Fruit fly (Drosophila melanogaster) whole organism: ENCODE measurements around the gene CG10013.

ENCODE experiments used
- CG8478 ChIP-seq: fragments of >200 bp; optimal IDR thresholded peaks from 2 replicates; lab custom pipeline; 2018; ENCODE audit warnings: inconsistent platforms
- Dll ChIP-seq: fragments of >200 bp; optimal IDR thresholded peaks from 2 replicates; lab custom pipeline; 2017
- EcR ChIP-seq, 2 experiments: fragments of >200 bp; optimal IDR thresholded peaks; 2 replicates each; lab custom pipeline; 2017; ENCODE audit warnings: missing biosample characterization in 2 of 2, missing genetic modification characterization in 2 of 2, missing genetic modification reagents in 2 of 2
- psq ChIP-seq: fragments of >200 bp; optimal IDR thresholded peaks from 2 replicates; lab custom pipeline; 2017
- usp ChIP-seq: fragments of >200 bp; optimal IDR thresholded peaks from 2 replicates; lab custom pipeline; 2017; ENCODE audit warnings: missing biosample characterization, missing genetic modification characterization, mixed read lengths

DNA sequence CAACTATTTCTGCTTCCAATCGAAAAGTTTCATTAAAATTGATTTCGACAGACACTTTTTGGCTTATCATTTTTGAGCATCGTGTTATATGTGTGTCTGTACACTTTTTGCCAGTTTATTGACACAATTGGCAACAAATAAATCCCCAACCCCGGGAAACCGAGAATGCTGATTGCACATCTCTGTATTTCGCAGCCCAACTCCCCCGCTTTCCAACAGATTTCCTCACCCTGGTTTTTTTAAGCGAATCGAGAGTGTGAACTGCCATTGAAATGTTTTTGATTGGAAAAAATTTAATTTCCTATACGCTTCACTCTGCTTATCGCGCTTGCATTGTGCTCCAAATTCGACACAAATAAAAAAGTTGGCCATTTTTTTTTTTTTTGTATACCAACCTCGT lies 3.5 kb downstream of the CG10013 start:
- no peak for TF ChIP-seq CG8478 (lab: Kevin White, UChicago)
- TF ChIP-seq usp (GFP tag; lab: Kevin White, UChicago), result no peak
- TF ChIP-seq psq (lab: Kevin White, UChicago), result no peak
- TF ChIP-seq EcR (GFP tag; optimal IDR thresholded peaks at IDR 0.05; lab: Kevin White, UChicago), result no peak
- TF ChIP-seq Dll (lab: Kevin White, UChicago), result no peak
